Fruit fly (Drosophila melanogaster) whole organism, embryonic: Measurements from ENCODE around the gene CG5853.

Experiments
- Abd-B ChIP-seq: fragments of 200-800 bp; sonication (Bioruptor generic); optimal IDR thresholded peaks from 2 replicates; lab custom pipeline; 2018; ENCODE audit warnings: missing biosample characterization, mild to moderate bottlenecking, missing genetic modification characterization, moderate library complexity
- Antp ChIP-seq: fragments of 200-800 bp; sonication (Bioruptor generic); optimal IDR thresholded peaks from 3 replicates; lab custom pipeline; 2016; ENCODE audit warnings: missing biosample characterization, missing genetic modification characterization
- Asciz ChIP-seq: fragments of 200-800 bp; sonication (Bioruptor generic); optimal IDR thresholded peaks from 2 replicates; lab custom pipeline; 2017; ENCODE audit warnings: missing biosample characterization, mild to moderate bottlenecking, missing genetic modification characterization, missing genetic modification reagents
- B-H2 ChIP-seq: fragments of 200-800 bp; sonication (Bioruptor generic); optimal IDR thresholded peaks from 2 replicates; lab custom pipeline; 2018; ENCODE audit warnings: missing biosample characterization, mild to moderate bottlenecking, missing genetic modification characterization
- BtbVII ChIP-seq: fragments of 200-800 bp; sonication (Bioruptor generic); optimal IDR thresholded peaks from 3 replicates; lab custom pipeline; 2017; ENCODE audit warnings: missing biosample characterization, mild to moderate bottlenecking, missing genetic modification characterization
- CG10543 ChIP-seq: fragments of 200-800 bp; sonication (Bioruptor generic); optimal IDR thresholded peaks from 3 replicates; lab custom pipeline; 2017; ENCODE audit warnings: missing biosample characterization, mild to moderate bottlenecking, missing genetic modification characterization, moderate library complexity
- CG10959 ChIP-seq: fragments of 200-800 bp; sonication (Bioruptor generic); IDR thresholded peaks from 2 replicates; pipeline ENCODE4 v1.3.6; 2022; ENCODE audit warnings: missing biosample characterization, missing genetic modification characterization
- CG12219 ChIP-seq: fragments of 200-800 bp; sonication (Bioruptor generic); optimal IDR thresholded peaks from 3 replicates; lab custom pipeline; 2018; ENCODE audit warnings: missing biosample characterization, mild to moderate bottlenecking, missing genetic modification characterization
- CG12744 ChIP-seq: fragments of 200-800 bp; sonication (Bioruptor generic); optimal IDR thresholded peaks from 2 replicates; lab custom pipeline; 2016; ENCODE audit warnings: missing biosample characterization, missing genetic modification characterization
- CG13287 ChIP-seq: fragments of 200-800 bp; sonication (Bioruptor generic); IDR thresholded peaks from 2 replicates; pipeline ENCODE4 v1.3.6; 2022; ENCODE audit warnings: missing biosample characterization, missing genetic modification characterization; ENCODE audit not compliant: partially characterized antibody
- CG13624 ChIP-seq: fragments of 200-800 bp; sonication (Bioruptor generic); optimal IDR thresholded peaks from 2 replicates; lab custom pipeline; 2016; ENCODE audit warnings: missing biosample characterization, missing genetic modification characterization
- CG14965 ChIP-seq: fragments of 200-800 bp; sonication (Bioruptor generic); optimal IDR thresholded peaks from 2 replicates; lab custom pipeline; 2016; ENCODE audit warnings: missing biosample characterization, missing genetic modification characterization, borderline replicate concordance
- CG17186 ChIP-seq: fragments of 200-800 bp; sonication (Bioruptor generic); optimal IDR thresholded peaks from 3 replicates; lab custom pipeline; 2017; ENCODE audit warnings: missing biosample characterization, missing genetic modification reagents, missing genetic modification characterization
- CG17802 ChIP-seq: fragments of 200-800 bp; sonication (Bioruptor generic); optimal IDR thresholded peaks from 2 replicates; lab custom pipeline; 2018; ENCODE audit warnings: missing biosample characterization, mild to moderate bottlenecking, missing genetic modification characterization, moderate library complexity
- CG2120 ChIP-seq: fragments of 200-800 bp; sonication (Bioruptor generic); optimal IDR thresholded peaks from 3 replicates; lab custom pipeline; 2016; ENCODE audit warnings: missing biosample characterization, missing genetic modification characterization
- CG2712 ChIP-seq: fragments of 200-800 bp; optimal IDR thresholded peaks from 3 replicates; lab custom pipeline; 2019; ENCODE audit warnings: missing biosample characterization, mild to moderate bottlenecking, missing genetic modification characterization, moderate library complexity
- CG31388 ChIP-seq: fragments of 200-800 bp; sonication (Bioruptor generic); optimal IDR thresholded peaks from 2 replicates; lab custom pipeline; 2016; ENCODE audit warnings: missing biosample characterization, missing genetic modification characterization
- CG4282 ChIP-seq: fragments of 200-800 bp; sonication (Bioruptor generic); optimal IDR thresholded peaks from 2 replicates; lab custom pipeline; 2016; ENCODE audit warnings: missing biosample characterization, missing genetic modification characterization
- CG4328 ChIP-seq: fragments of 200-800 bp; sonication (Bioruptor generic); optimal IDR thresholded peaks from 3 replicates; lab custom pipeline; 2017; ENCODE audit warnings: missing biosample characterization, missing genetic modification reagents, missing genetic modification characterization
- CG4617 ChIP-seq: fragments of 200-800 bp; sonication (Bioruptor generic); optimal IDR thresholded peaks from 3 replicates; lab custom pipeline; 2016; ENCODE audit warnings: missing biosample characterization, missing genetic modification characterization, borderline replicate concordance
- CG4707 ChIP-seq: fragments of 200-800 bp; sonication (Bioruptor generic); optimal IDR thresholded peaks from 2 replicates; lab custom pipeline; 2018; ENCODE audit warnings: missing biosample characterization, mild to moderate bottlenecking, missing genetic modification characterization, moderate library complexity
- CG5245 ChIP-seq: fragments of 200-800 bp; sonication (Bioruptor generic); optimal IDR thresholded peaks from 3 replicates; lab custom pipeline; 2016; ENCODE audit warnings: missing biosample characterization, missing genetic modification characterization
- CG5953 ChIP-seq: fragments of 200-800 bp; sonication (Bioruptor generic); IDR thresholded peaks from 2 replicates; pipeline ENCODE4 v1.3.6; 2022; ENCODE audit warnings: missing biosample characterization, missing genetic modification characterization
- CG6791 ChIP-seq: fragments of 200-800 bp; sonication (Bioruptor generic); IDR thresholded peaks from 3 replicates; pipeline ENCODE4 v1.3.6; 2022; ENCODE audit warnings: missing biosample characterization, missing genetic modification characterization; ENCODE audit not compliant: partially characterized antibody
- CG7357 ChIP-seq: fragments of 200-800 bp; sonication (Bioruptor generic); IDR thresholded peaks from 3 replicates; pipeline ENCODE4 v1.3.6; 2022; ENCODE audit warnings: missing biosample characterization, missing genetic modification characterization
- CG8478 ChIP-seq: fragments of >200 bp; optimal IDR thresholded peaks from 2 replicates; lab custom pipeline; 2018
- CG8944 ChIP-seq: fragments of 200-800 bp; sonication (Bioruptor generic); optimal IDR thresholded peaks from 3 replicates; lab custom pipeline; 2016; ENCODE audit warnings: missing biosample characterization, missing genetic modification characterization
- CoRest ChIP-seq: fragments of 200-800 bp; sonication (Bioruptor generic); optimal IDR thresholded peaks from 3 replicates; lab custom pipeline; 2018; ENCODE audit warnings: missing biosample characterization, mild to moderate bottlenecking, missing genetic modification characterization, moderate library complexity
- D ChIP-seq, 2 experiments: fragments of 200-800 bp in 1 of 2; fragments of >200 bp in 1 of 2; sonication (Bioruptor generic) in 1 of 2; optimal IDR thresholded peaks; 2 replicates in 1 of 2; 3 replicates in 1 of 2; lab custom pipeline; 2017; ENCODE audit warnings: mild to moderate bottlenecking in 1 of 2, missing biosample characterization in 1 of 2, missing genetic modification characterization in 1 of 2, missing genetic modification reagents in 1 of 2
- D19A ChIP-seq: fragments of 200-800 bp; optimal IDR thresholded peaks from 3 replicates; lab custom pipeline; 2019; ENCODE audit warnings: missing biosample characterization, mild to moderate bottlenecking, missing genetic modification characterization, moderate library complexity
- Doc2 ChIP-seq: fragments of 200-800 bp; sonication (Bioruptor generic); IDR thresholded peaks from 2 replicates; pipeline ENCODE4 v1.3.6; 2022; ENCODE audit warnings: missing biosample characterization, missing genetic modification characterization
- Elba2 ChIP-seq: fragments of 200-800 bp; sonication (Bioruptor generic); optimal IDR thresholded peaks from 3 replicates; lab custom pipeline; 2016; ENCODE audit warnings: missing biosample characterization, missing genetic modification characterization
- Fer3 ChIP-seq: fragments of 200-800 bp; sonication (Bioruptor generic); optimal IDR thresholded peaks from 2 replicates; lab custom pipeline; 2018; ENCODE audit warnings: missing biosample characterization, mild to moderate bottlenecking, missing genetic modification characterization, moderate library complexity
- Gug ChIP-seq: fragments of 200-800 bp; sonication (Bioruptor generic); IDR thresholded peaks from 4 replicates; pipeline ENCODE4 v1.3.6; 2022; ENCODE audit warnings: missing biosample characterization, missing genetic modification characterization
- Hr39 ChIP-seq: fragments of >200 bp; optimal IDR thresholded peaks from 2 replicates; lab custom pipeline; 2017
- Lhr ChIP-seq: fragments of 200-800 bp; sonication (Bioruptor generic); optimal IDR thresholded peaks from 3 replicates; lab custom pipeline; 2017; ENCODE audit warnings: mild to moderate bottlenecking, missing biosample characterization, missing genetic modification reagents, missing genetic modification characterization
- Ptx1 ChIP-seq: fragments of 200-800 bp; sonication (Bioruptor generic); IDR thresholded peaks from 2 replicates; pipeline ENCODE4 v1.3.6; 2022; ENCODE audit warnings: missing biosample characterization, missing genetic modification characterization
- Sox100B ChIP-seq: fragments of 200-800 bp; sonication (Bioruptor generic); optimal IDR thresholded peaks from 3 replicates; lab custom pipeline; 2018; ENCODE audit warnings: missing biosample characterization, mild to moderate bottlenecking, missing genetic modification characterization
- Spps ChIP-seq: fragments of 200-800 bp; sonication (Bioruptor generic); optimal IDR thresholded peaks from 2 replicates; lab custom pipeline; 2018; ENCODE audit warnings: missing biosample characterization, mild to moderate bottlenecking, missing genetic modification characterization
- Xbp1 ChIP-seq: fragments of 200-800 bp; sonication (Bioruptor generic); optimal IDR thresholded peaks from 3 replicates; lab custom pipeline; 2016; ENCODE audit warnings: missing biosample characterization, mild to moderate bottlenecking, missing genetic modification characterization
- ci ChIP-seq: fragments of 200-800 bp; sonication (Bioruptor generic); IDR thresholded peaks from 3 replicates; pipeline ENCODE4 v1.3.6; 2022; ENCODE audit warnings: missing biosample characterization, missing genetic modification characterization
- dati ChIP-seq: fragments of 200-800 bp; sonication (Bioruptor generic); IDR thresholded peaks from 2 replicates; pipeline ENCODE4 v1.3.6; 2022; ENCODE audit warnings: missing biosample characterization, missing genetic modification characterization
- dimm ChIP-seq: fragments of 200-800 bp; sonication (Bioruptor generic); IDR thresholded peaks from 2 replicates; pipeline ENCODE4 v1.3.6; 2022; ENCODE audit warnings: missing biosample characterization, missing genetic modification characterization
- gfzf ChIP-seq: fragments of 200-800 bp; sonication (Bioruptor generic); optimal IDR thresholded peaks from 2 replicates; lab custom pipeline; 2016; ENCODE audit warnings: missing biosample characterization, mild to moderate bottlenecking, missing genetic modification characterization, moderate library complexity
- ham ChIP-seq: fragments of 200-800 bp; sonication (Bioruptor generic); IDR thresholded peaks from 2 replicates; pipeline ENCODE4 v1.3.6; 2022; ENCODE audit warnings: missing biosample characterization, missing genetic modification characterization
- pros ChIP-seq: fragments of 200-800 bp; sonication (Bioruptor generic); optimal IDR thresholded peaks from 3 replicates; lab custom pipeline; 2019; ENCODE audit warnings: missing biosample characterization, mild to moderate bottlenecking, missing genetic modification characterization, moderate library complexity
- slou ChIP-seq: fragments of 200-800 bp; sonication (Bioruptor generic); optimal IDR thresholded peaks from 3 replicates; lab custom pipeline; 2016; ENCODE audit warnings: missing biosample characterization, missing genetic modification characterization
- slp2 ChIP-seq: fragments of 200-800 bp; sonication (Bioruptor generic); optimal IDR thresholded peaks from 2 replicates; lab custom pipeline; 2016; ENCODE audit warnings: missing biosample characterization, missing genetic modification characterization

Gene CG5853

DNA sequence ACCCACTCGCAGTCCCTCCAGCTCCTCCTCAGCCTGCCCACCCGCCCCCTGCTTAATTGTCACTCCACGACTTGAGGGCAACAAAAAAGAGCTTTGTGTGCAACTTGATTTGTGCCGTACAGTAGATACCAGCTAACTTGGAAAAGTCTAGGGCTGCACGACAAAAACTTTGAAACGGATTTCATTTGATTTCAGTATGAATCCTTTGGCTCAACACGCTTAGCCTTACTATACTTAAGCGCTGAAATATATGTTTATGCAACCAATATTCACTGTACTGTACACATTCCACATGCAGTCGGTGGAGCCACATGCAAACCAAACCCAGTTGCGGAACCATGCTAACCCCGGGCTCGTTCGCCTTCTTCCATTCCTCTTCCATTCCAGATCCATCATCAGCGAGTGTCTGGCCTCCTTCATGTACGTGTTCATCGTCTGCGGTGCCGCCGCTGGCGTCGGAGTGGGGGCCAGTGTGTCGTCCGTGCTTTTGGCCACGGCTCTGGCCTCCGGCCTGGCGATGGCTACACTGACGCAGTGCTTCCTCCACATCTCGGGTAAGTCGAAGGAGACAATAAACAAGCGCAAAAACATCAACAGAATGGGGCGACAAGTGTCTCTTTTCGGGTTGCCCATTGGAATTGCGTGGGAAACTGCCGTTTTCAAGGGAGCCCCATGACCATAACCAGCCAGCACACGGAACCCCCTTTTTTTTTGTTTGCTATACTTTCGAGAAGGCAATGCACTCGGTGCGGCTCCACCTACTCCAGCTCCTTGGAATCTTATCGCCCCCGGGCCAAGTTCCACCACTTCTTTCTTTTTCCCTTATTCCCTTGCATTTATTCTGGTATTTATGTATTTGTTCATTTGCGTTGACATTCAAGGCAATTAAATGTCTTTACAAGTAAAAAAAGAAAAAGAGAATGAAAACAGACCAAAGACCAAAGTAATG lies 39.2 kb upstream of the CG5853 start (continued):
- TF ChIP-seq CoRest (tag; lab: Kevin White, UChicago) (no peak), Doc2 (GFP tag; lab: Robert Waterston, UW) (no peak), Fer3 (tag; lab: Kevin White, UChicago) (peak; percentile 18), CG13624 (GFP tag; lab: Kevin White, UChicago) (no peak), Xbp1 (GFP tag; lab: Kevin White, UChicago) (peak; percentile 54), CG12219 (peak; percentile 52), dimm (GFP tag; lab: Robert Waterston, UW) (no peak), Elba2 (GFP tag; lab: Kevin White, UChicago) (no peak), Lhr (no peak), CG8478 (lab: Kevin White, UChicago) (no peak), CG13287 (GFP tag; lab: Robert Waterston, UW) (no peak), dati (0 out of 2 replicates have a peak, but pooled peaks have one; percentile 30), CG17802 (peak; percentile 55), CG5953 (peak; percentile 54; the same call in 1 of the 2 replicates), Asciz (GFP tag; lab: Kevin White, UChicago) (peak; percentile 43), Abd-B (GFP tag; lab: Kevin White, UChicago) (peak; percentile 21), Ptx1 (peak; percentile 78), ci (GFP tag; lab: Robert Waterston, UW) (peak; percentile 79), slou (GFP tag; lab: Kevin White, UChicago) (no peak), CG10543 (GFP tag; lab: Kevin White, UChicago) (no peak), CG14965 (GFP tag; lab: Kevin White, UChicago) (no peak), D (optimal IDR thresholded peaks at IDR 0.05; lab: Kevin White, UChicago) (no peak), D (GFP tag; optimal IDR thresholded peaks at IDR 0.05; lab: Kevin White, UChicago) (peak; percentile 67), CG31388 (no peak), D19A (peak; percentile 54), pros (GFP tag; lab: Kevin White, UChicago) (peak; percentile 81), Antp (GFP tag; lab: Kevin White, UChicago) (peak; percentile 43), CG2120 (GFP tag; lab: Kevin White, UChicago) (no peak), CG4617 (GFP tag; lab: Kevin White, UChicago) (no peak), gfzf (GFP tag; lab: Kevin White, UChicago) (no peak), ham (GFP tag; lab: Robert Waterston, UW) (no peak), CG7357 (peak; percentile 16; the same call in 1 of the 3 replicates), BtbVII (no peak), Gug (peak; percentile 61; the same call in 3 of the 4 replicates), CG2712 (tag; lab: Kevin White, UChicago) (peak; percentile 71), CG17186 (GFP tag; lab: Kevin White, UChicago) (no peak), CG4707 (GFP tag; lab: Kevin White, UChicago) (no peak), CG12744 (GFP tag; lab: Kevin White, UChicago) (no peak), slp2 (GFP tag; lab: Kevin White, UChicago) (peak; percentile 16), CG4282 (GFP tag; lab: Kevin White, UChicago) (no peak), CG5245 (peak; percentile 49), CG4328 (GFP tag; lab: Kevin White, UChicago) (no peak), Sox100B (GFP tag; lab: Kevin White, UChicago) (peak; percentile 47), Hr39 (no peak), CG6791 (no peak), CG10959 (GFP tag; lab: Robert Waterston, UW) (no peak), B-H2 (GFP tag; lab: Kevin White, UChicago) (no peak), Spps (peak; percentile 50), CG8944 (GFP tag; lab: Kevin White, UChicago) (no peak)
